Worm (Caenorhabditis elegans) whole organism, late embryonic: ENCODE results near the gene hrg-9.

Experiments used
- C38D4.7 ChIP-seq: fragments of 200-800 bp; sonication (Bioruptor generic); optimal IDR thresholded peaks from 2 replicates; lab custom pipeline; 2018; ENCODE audit warnings: mild to moderate bottlenecking, missing genetic modification characterization, moderate library complexity, missing compliant biosample characterization
- K02D7.2 ChIP-seq: sonication (generic microtip); optimal IDR thresholded peaks from 2 replicates; lab custom pipeline; 2017; ENCODE audit warnings: mild to moderate bottlenecking, missing genetic modification characterization, missing compliant biosample characterization
- T23F11.4 ChIP-seq: fragments of 200-800 bp; sonication (Bioruptor generic); optimal IDR thresholded peaks from 2 replicates; lab custom pipeline; 2018; ENCODE audit warnings: mild to moderate bottlenecking, missing genetic modification characterization, missing compliant biosample characterization
- ahr-1 ChIP-seq: sonication (generic microtip); optimal IDR thresholded peaks from 2 replicates; lab custom pipeline; 2016; ENCODE audit warnings: missing genetic modification characterization, missing compliant biosample characterization
- ceh-14 ChIP-seq: sonication (generic microtip); optimal IDR thresholded peaks from 2 replicates; lab custom pipeline; 2016; ENCODE audit warnings: missing genotype, missing genetic modification characterization, missing compliant biosample characterization
- ceh-18 ChIP-seq: sonication (generic microtip); optimal IDR thresholded peaks from 2 replicates; lab custom pipeline; 2016; ENCODE audit warnings: missing genetic modification characterization, missing compliant biosample characterization
- ceh-19 ChIP-seq: fragments of 200-800 bp; sonication (Bioruptor generic); optimal IDR thresholded peaks from 2 replicates; lab custom pipeline; 2018; ENCODE audit warnings: mild to moderate bottlenecking, missing genetic modification characterization, missing compliant biosample characterization
- ceh-24 ChIP-seq: sonication (generic microtip); optimal IDR thresholded peaks from 2 replicates; lab custom pipeline; 2016; ENCODE audit warnings: mild to moderate bottlenecking, missing genetic modification characterization, missing compliant biosample characterization
- ceh-30 ChIP-seq: fragments of 150-350 bp; optimal IDR thresholded peaks from 2 replicates; lab custom pipeline; 2014; ENCODE audit warnings: missing biosample characterization, missing genetic modification characterization
- che-1 ChIP-seq: sonication (generic microtip); optimal IDR thresholded peaks from 2 replicates; lab custom pipeline; 2016; ENCODE audit warnings: mild to moderate bottlenecking, missing genetic modification characterization, missing compliant biosample characterization
- dmd-4 ChIP-seq: sonication (generic microtip); optimal IDR thresholded peaks from 2 replicates; lab custom pipeline; 2016; ENCODE audit warnings: borderline replicate concordance, missing genetic modification characterization, missing compliant biosample characterization
- elt-4 ChIP-seq: sonication (generic microtip); optimal IDR thresholded peaks from 2 replicates; lab custom pipeline; 2016; ENCODE audit warnings: missing genetic modification characterization, missing compliant biosample characterization
- ets-4 ChIP-seq: sonication (generic microtip); optimal IDR thresholded peaks from 2 replicates; lab custom pipeline; 2016; ENCODE audit warnings: missing genetic modification characterization, missing compliant biosample characterization
- eyg-1 ChIP-seq: sonication (generic microtip); optimal IDR thresholded peaks from 2 replicates; lab custom pipeline; 2016; ENCODE audit warnings: missing genotype, missing genetic modification characterization, missing compliant biosample characterization
- fkh-6 ChIP-seq: sonication (generic microtip); optimal IDR thresholded peaks from 2 replicates; lab custom pipeline; 2016; ENCODE audit warnings: missing genetic modification characterization, missing compliant biosample characterization
- hlh-13 ChIP-seq: fragments of 200-800 bp; sonication (Bioruptor generic); optimal IDR thresholded peaks from 2 replicates; lab custom pipeline; 2018; ENCODE audit warnings: mild to moderate bottlenecking, missing genetic modification characterization, missing compliant biosample characterization
- hlh-6 ChIP-seq: sonication (generic microtip); optimal IDR thresholded peaks from 2 replicates; lab custom pipeline; 2016; ENCODE audit warnings: missing genotype, missing genetic modification characterization, missing compliant biosample characterization
- madf-2 ChIP-seq: sonication (generic microtip); optimal IDR thresholded peaks from 2 replicates; lab custom pipeline; 2017; ENCODE audit warnings: missing genetic modification characterization, missing compliant biosample characterization
- mec-3 ChIP-seq: sonication (generic microtip); optimal IDR thresholded peaks from 2 replicates; lab custom pipeline; 2016; ENCODE audit warnings: borderline replicate concordance, missing genetic modification characterization, missing compliant biosample characterization
- nhr-11 ChIP-seq: fragments of 150-350 bp; optimal IDR thresholded peaks from 2 replicates; lab custom pipeline; 2014; ENCODE audit warnings: missing biosample characterization, missing genetic modification characterization
- nhr-232 ChIP-seq: sonication (generic microtip); optimal IDR thresholded peaks from 2 replicates; lab custom pipeline; 2016; ENCODE audit warnings: missing genetic modification characterization, missing compliant biosample characterization
- odd-2 ChIP-seq: sonication (generic microtip); optimal IDR thresholded peaks from 2 replicates; lab custom pipeline; 2017; ENCODE audit warnings: antibody characterized with exemption, mild to moderate bottlenecking, missing genetic modification characterization, missing compliant biosample characterization
- pax-1 ChIP-seq: fragments of 150-350 bp; optimal IDR thresholded peaks from 2 replicates; lab custom pipeline; 2014; ENCODE audit warnings: missing biosample characterization, missing genetic modification characterization
- pha-4 ChIP-seq: fragments of 150-350 bp; optimal IDR thresholded peaks from 2 replicates; lab custom pipeline; 2018; ENCODE audit warnings: missing biosample characterization, missing genetic modification reagents, missing genetic modification characterization
- pqm-1 ChIP-seq: sonication (generic microtip); optimal IDR thresholded peaks from 2 replicates; lab custom pipeline; 2016; ENCODE audit warnings: missing genetic modification characterization, missing compliant biosample characterization
- ref-2 ChIP-seq: sonication (generic microtip); optimal IDR thresholded peaks from 2 replicates; lab custom pipeline; 2016; ENCODE audit warnings: missing genetic modification characterization, missing compliant biosample characterization
- rnt-1 ChIP-seq: sonication (generic microtip); optimal IDR thresholded peaks from 2 replicates; lab custom pipeline; 2016; ENCODE audit warnings: missing genetic modification characterization, missing compliant biosample characterization
- sdc-2 ChIP-seq: sonication (generic microtip); optimal IDR thresholded peaks from 2 replicates; lab custom pipeline; 2016; ENCODE audit warnings: missing genotype, missing genetic modification characterization, missing compliant biosample characterization
- syd-9 ChIP-seq: sonication (generic microtip); optimal IDR thresholded peaks from 2 replicates; lab custom pipeline; 2016; ENCODE audit warnings: mild to moderate bottlenecking, missing genetic modification characterization, moderate library complexity, missing compliant biosample characterization
- tbx-7 ChIP-seq: sonication (generic microtip); optimal IDR thresholded peaks from 2 replicates; lab custom pipeline; 2016; ENCODE audit warnings: missing genotype, missing genetic modification characterization, missing compliant biosample characterization
- ttx-3 ChIP-seq: sonication (generic microtip); optimal IDR thresholded peaks from 2 replicates; lab custom pipeline; 2016; ENCODE audit warnings: missing genetic modification reagents, missing genetic modification characterization, missing compliant biosample characterization
- unc-55 ChIP-seq: sonication (generic microtip); optimal IDR thresholded peaks from 2 replicates; lab custom pipeline; 2017; ENCODE audit warnings: missing biosample characterization, missing genetic modification reagents, missing genetic modification characterization
- unc-86 ChIP-seq: sonication (generic microtip); optimal IDR thresholded peaks from 2 replicates; lab custom pipeline; 2016; ENCODE audit warnings: missing genetic modification characterization, missing compliant biosample characterization

Gene hrg-9

DNA sequence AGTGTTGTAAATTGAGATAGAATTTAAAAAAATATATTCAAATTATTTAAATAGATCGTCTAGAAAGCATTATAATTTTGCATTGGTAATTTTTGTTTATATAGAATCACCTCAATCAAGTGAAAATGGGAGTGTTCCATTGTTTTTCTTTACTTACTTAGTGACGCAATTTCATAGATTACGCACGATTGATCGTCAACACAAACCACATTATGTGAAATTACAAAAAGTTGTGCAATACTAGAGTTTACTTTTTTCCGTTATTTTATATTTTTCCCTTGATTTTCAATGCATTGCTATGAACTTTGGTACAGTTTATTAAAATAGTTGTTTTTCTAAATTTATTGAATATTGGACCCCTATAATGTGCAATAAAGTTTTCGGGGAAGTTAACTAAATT is 23.7 kb downstream of the hrg-9 start, which contains the start of gene T16G1.5:
Gene T16G1.5 (minus strand): TSS at position 119 of the 400 bp plus-strand sequence.
- TF ChIP-seq K02D7.2 (no peak), ttx-3 (no peak), ceh-18 (tag; lab: Kevin White, UChicago) (no peak), fkh-6 (tag; lab: Kevin White, UChicago) (no peak), mec-3 (tag; lab: Kevin White, UChicago) (no peak), che-1 (no peak), sdc-2 (tag; lab: Kevin White, UChicago) (no peak), pha-4 (tag; lab: Kevin White, UChicago) (no peak), ceh-24 (tag; lab: Kevin White, UChicago) (no peak), nhr-232 (tag; lab: Kevin White, UChicago) (no peak), tbx-7 (tag; lab: Kevin White, UChicago) (no peak)
- TF ChIP-seq, all 69 proteins: peak for 0

DNA sequence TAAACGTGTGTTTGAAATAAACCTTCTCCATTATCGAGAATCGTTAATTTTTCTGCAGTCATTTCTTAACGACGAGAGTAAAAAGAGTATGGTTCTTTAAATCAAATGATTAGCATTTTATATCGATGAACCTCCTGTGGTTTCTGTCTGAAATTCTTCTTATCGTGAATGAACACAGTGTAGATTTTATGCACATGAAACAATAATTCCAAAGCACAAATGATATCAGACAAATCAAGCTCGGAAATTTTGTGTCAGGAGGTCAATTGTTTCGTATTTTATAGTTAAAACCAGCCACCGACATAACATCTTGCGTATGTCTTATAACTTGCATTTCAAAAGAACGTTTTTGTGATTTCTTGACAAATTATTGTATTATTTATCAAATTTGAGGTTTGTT is 26.0 kb downstream of the hrg-9 start, which contains the start of gene T16G1.6:
Gene T16G1.6 (minus strand): TSS at position 77 of the 400 bp plus-strand sequence.
- TF ChIP-seq hlh-13 (no peak), ceh-24 (tag; lab: Kevin White, UChicago) (no peak), hlh-6 (tag; lab: Kevin White, UChicago) (no peak), ahr-1 (no peak), pha-4 (tag; lab: Kevin White, UChicago) (no peak), ttx-3 (no peak), ceh-19 (GFP tag; lab: Kevin White, UChicago) (no peak), elt-4 (tag; lab: Kevin White, UChicago) (no peak), eyg-1 (tag; lab: Kevin White, UChicago) (no peak), pqm-1 (tag; lab: Kevin White, UChicago) (no peak)

DNA sequence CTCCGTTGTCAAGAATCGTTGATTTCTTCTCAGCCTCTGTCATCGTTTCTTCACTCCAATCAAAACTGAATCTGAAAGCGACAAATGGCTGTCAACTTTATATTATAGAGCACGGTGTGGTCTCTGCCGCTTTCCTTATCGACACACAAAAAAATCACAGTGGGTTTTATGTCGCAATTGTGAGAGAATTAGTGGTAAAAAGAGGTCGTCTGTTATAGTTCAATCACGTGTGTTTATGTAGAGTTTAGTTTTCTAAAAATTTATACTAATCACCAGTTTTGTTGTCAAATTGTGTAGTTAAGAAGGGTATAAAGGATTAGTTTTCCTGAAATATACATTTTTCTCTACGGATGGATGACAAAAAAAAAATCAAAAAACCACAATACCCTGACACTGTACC is 28.2 kb downstream of the hrg-9 start, which contains the start of gene T16G1.7:
Gene T16G1.7 (minus strand): TSS at position 137 of the 400 bp plus-strand sequence.
- TF ChIP-seq unc-86 (tag; lab: Kevin White, UChicago) (no peak), ets-4 (tag; lab: Kevin White, UChicago) (no peak), rnt-1 (tag; lab: Kevin White, UChicago) (no peak), T23F11.4 (GFP tag; lab: Kevin White, UChicago) (no peak), pha-4 (tag; lab: Kevin White, UChicago) (no peak), pax-1 (tag; lab: Kevin White, UChicago) (no peak), nhr-232 (tag; lab: Kevin White, UChicago) (no peak), nhr-11 (tag; lab: Kevin White, UChicago) (no peak), ceh-30 (tag; lab: Kevin White, UChicago) (no peak), madf-2 (no peak), tbx-7 (tag; lab: Kevin White, UChicago) (no peak), ceh-19 (GFP tag; lab: Kevin White, UChicago) (no peak), dmd-4 (tag; lab: Kevin White, UChicago) (no peak), ceh-24 (tag; lab: Kevin White, UChicago) (no peak), sdc-2 (tag; lab: Kevin White, UChicago) (no peak), elt-4 (tag; lab: Kevin White, UChicago) (no peak), ceh-14 (no peak)

DNA sequence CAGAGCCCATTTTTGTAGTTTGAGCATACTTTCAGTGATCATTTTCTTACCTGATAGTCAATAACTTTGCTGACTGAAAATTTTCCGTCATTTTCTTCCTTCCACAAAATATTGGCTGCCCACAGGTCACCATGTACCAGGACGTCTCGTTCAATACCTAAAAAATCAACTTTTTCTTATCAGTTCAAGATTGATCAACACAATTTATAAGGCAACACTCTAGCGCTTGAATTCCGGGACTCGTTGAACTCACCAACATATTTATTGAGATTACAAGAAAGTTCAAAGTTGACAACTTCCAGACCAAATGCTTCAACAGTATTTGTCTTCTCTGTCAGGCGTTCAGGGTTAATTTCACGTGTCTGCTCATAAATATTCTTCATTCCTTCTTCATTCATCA is 29.5 kb downstream of the hrg-9 start:
- no peak for TF ChIP-seq odd-2 (tag; lab: Kevin White, UChicago)
- no peak for TF ChIP-seq ceh-24 (tag; lab: Kevin White, UChicago)
- TF ChIP-seq C38D4.7 (GFP tag; lab: Kevin White, UChicago), result no peak
- TF ChIP-seq K02D7.2, result no peak
- no peak for TF ChIP-seq ref-2 (tag; lab: Kevin White, UChicago)
- no peak for TF ChIP-seq unc-55 (GFP tag; lab: Kevin White, UChicago)
- TF ChIP-seq ceh-14, result no peak
- TF ChIP-seq sdc-2 (tag; lab: Kevin White, UChicago), result no peak
- no peak for TF ChIP-seq syd-9 (tag; lab: Kevin White, UChicago)
- TF ChIP-seq hlh-6 (tag; lab: Kevin White, UChicago), result no peak
- TF ChIP-seq, all 69 proteins: peak for 0
